Worm (Caenorhabditis elegans): ENCODE results near the gene W10C6.2.

DNA sequence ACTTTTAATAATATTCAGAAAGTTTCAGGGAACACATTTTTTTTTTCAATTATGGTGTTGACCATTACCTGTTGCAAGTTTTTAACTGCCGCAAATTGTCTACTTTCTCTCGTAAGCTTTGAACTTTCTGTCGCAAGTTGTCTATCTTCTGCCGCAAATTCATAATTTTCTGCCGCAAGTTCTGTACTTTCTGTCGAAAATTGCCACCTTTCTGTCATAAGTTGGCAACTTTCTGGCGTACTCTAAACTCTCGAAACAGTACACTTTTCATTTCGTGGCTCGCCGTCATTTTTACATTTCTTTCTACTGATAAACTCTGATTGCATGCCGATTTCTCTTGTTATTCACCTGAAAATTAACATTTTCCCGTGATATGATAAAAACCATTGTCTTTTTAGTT is 33.7 kb upstream of the W10C6.2 start:
- peak; percentile 4 for TF ChIP-seq dve-1 (tag; optimal IDR thresholded peaks at IDR 0.05; ENCODE audit: insufficient read depth)
- TF ChIP-seq dpl-1 (GFP tag; optimal IDR thresholded peaks at IDR 0.05), result no peak
- peak; percentile 97 for TF ChIP-seq aha-1 (tag)
- no peak for TF ChIP-seq fos-1 (tag; optimal IDR thresholded peaks at IDR 0.05)
- TF ChIP-seq lin-15B (tag; optimal IDR thresholded peaks at IDR 0.05), result no peak

All from whole organism, L4 larva.